Fruit fly (Drosophila melanogaster) S2 (cell line): ENCODE results near the gene Ripalpha.

ENCODE experiments used
- CG8478 ChIP-seq: fragments of >200 bp; optimal IDR thresholded peaks from 2 replicates; lab custom pipeline; 2018
- CTCF ChIP-seq, 2 experiments: fragments of >200 bp; optimal IDR thresholded peaks; 2 replicates each; lab custom pipeline; 2018

Gene Ripalpha

dm6 chr2L:10200847-10201246 lies at the start of gene Ripalpha, which contains the start of gene RpL7:
Ripalpha (minus strand) TSS chr2L:10200974.
RpL7 (plus strand) TSS chr2L:10201004.
- TF ChIP-seq CG8478 (no peak), CTCF (optimal IDR thresholded peaks at IDR 0.05; lab: Kevin White, UChicago) (peak; percentile 34 to 52)

- TF ChIP-seq CG8478: no peak
- TF ChIP-seq CTCF (optimal IDR thresholded peaks at IDR 0.05; lab: Kevin White, UChicago): no peak
Observed at dm6 chr2L:10250441-10250847, 49.7 kb upstream of the Ripalpha start, which contains the start of the genes bsk and CG31717. bsk (minus strand) TSS chr2L:10250501. CG31717 (plus strand) TSS chr2L:10250737.

- TF ChIP-seq CTCF (optimal IDR thresholded peaks at IDR 0.05; lab: Kevin White, UChicago) (no peak), CG8478 (no peak)
Observed at dm6 chr2L:10249655-10250202, 49.0 kb upstream of the Ripalpha start.

- TF ChIP-seq CG8478: no peak
- peak; percentile 45 to 46 for TF ChIP-seq CTCF (optimal IDR thresholded peaks at IDR 0.05; lab: Kevin White, UChicago)
Observed at dm6 chr2L:10246785-10247190, 46.0 kb upstream of the Ripalpha start, which contains the start of gene chico. chico (minus strand) TSS chr2L:10247078.

- TF ChIP-seq CTCF (optimal IDR thresholded peaks at IDR 0.05; lab: Kevin White, UChicago) (no peak), CG8478 (no peak)
Observed at dm6 chr2L:10238726-10239652, 38.2 kb upstream of the Ripalpha start, which contains the start of gene me31B. me31B (plus strand) TSS chr2L:10239341.

dm6 chr2L:10237725-10238446 lies 37.1 kb upstream of the Ripalpha start, which contains the start of gene mthl15:
mthl15 (minus strand) TSS chr2L:10238317.
- TF ChIP-seq CTCF (optimal IDR thresholded peaks at IDR 0.05; lab: Kevin White, UChicago) (no peak), CG8478 (no peak)

dm6 chr2L:10232827-10233226 lies 32.1 kb upstream of the Ripalpha start:
- TF ChIP-seq CTCF (optimal IDR thresholded peaks at IDR 0.05; lab: Kevin White, UChicago) (no peak), CG8478 (no peak)

dm6 chr2L:10232152-10232816 lies 31.5 kb upstream of the Ripalpha start, which contains the start of gene eEF1delta:
eEF1delta (plus strand) TSS chr2L:10232507.
- no peak for TF ChIP-seq CTCF (optimal IDR thresholded peaks at IDR 0.05; lab: Kevin White, UChicago)
- no peak for TF ChIP-seq CG8478

- TF ChIP-seq CTCF (optimal IDR thresholded peaks at IDR 0.05; lab: Kevin White, UChicago): no peak
- no peak for TF ChIP-seq CG8478
Observed at dm6 chr2L:10231510-10231909, 30.7 kb upstream of the Ripalpha start, which contains the start of gene ova. ova (minus strand) TSS chr2L:10231692.

- TF ChIP-seq CG8478 (no peak), CTCF (optimal IDR thresholded peaks at IDR 0.05; lab: Kevin White, UChicago) (no peak)
Observed at dm6 chr2L:10231092-10231494, 30.3 kb upstream of the Ripalpha start.

dm6 chr2L:10230455-10230854 lies 29.7 kb upstream of the Ripalpha start:
- no peak for TF ChIP-seq CG8478
- TF ChIP-seq CTCF (optimal IDR thresholded peaks at IDR 0.05; lab: Kevin White, UChicago): no peak

dm6 chr2L:10226724-10227407 lies 26.1 kb upstream of the Ripalpha start, which contains the start of gene CG5708:
CG5708 (minus strand) TSS chr2L:10226808.
- TF ChIP-seq CG8478 (no peak), CTCF (optimal IDR thresholded peaks at IDR 0.05; lab: Kevin White, UChicago) (no peak)

dm6 chr2L:10226213-10226723 lies 25.5 kb upstream of the Ripalpha start:
- TF ChIP-seq CG8478: no peak
- no peak for TF ChIP-seq CTCF (optimal IDR thresholded peaks at IDR 0.05; lab: Kevin White, UChicago)
